Worm (Caenorhabditis elegans) whole organism, young adult: ENCODE results near the gene Y45F10B.8.
A peak's percentile ranks its signal among the peaks of the same experiment; 100 is the strongest.

Source experiments
- B0035.1 ChIP-seq: sonication (generic microtip); optimal IDR thresholded peaks from 2 replicates; lab custom pipeline; 2016; ENCODE audit warnings: missing genetic modification characterization, mild to moderate bottlenecking, missing compliant biosample characterization, missing genotype, missing genetic modification reagents
- B0261.1 ChIP-seq: sonication (generic microtip); optimal IDR thresholded peaks from 2 replicates; lab custom pipeline; 2016; ENCODE audit warnings: mild to moderate bottlenecking, missing genetic modification characterization, moderate library complexity, missing compliant biosample characterization
- B0336.3 ChIP-seq: fragments of 200-800 bp; sonication (Bioruptor generic); IDR thresholded peaks from 2 replicates; pipeline ENCODE4 v1.3.6; 2022; ENCODE audit warnings: missing genetic modification characterization, missing compliant biosample characterization
- C17E4.6 ChIP-seq: fragments of 200-800 bp; sonication (Bioruptor generic); IDR thresholded peaks from 2 replicates; pipeline ENCODE4 v1.3.6; 2022; ENCODE audit warnings: missing genetic modification reagents, missing genetic modification characterization, missing compliant biosample characterization
- F33H1.4 ChIP-seq: fragments of 200-800 bp; sonication (Bioruptor generic); IDR thresholded peaks from 2 replicates; pipeline ENCODE4 v1.3.6; 2022; ENCODE audit warnings: missing genetic modification reagents, missing genetic modification characterization, missing compliant biosample characterization
- F49E8.2 ChIP-seq: sonication (generic microtip); optimal IDR thresholded peaks from 3 replicates; lab custom pipeline; 2017; ENCODE audit warnings: missing genetic modification characterization, mild to moderate bottlenecking, missing compliant biosample characterization, antibody characterized with exemption, moderate library complexity; ENCODE audit not compliant: insufficient read depth
- F57A8.1 ChIP-seq: fragments of 200-800 bp; sonication (Bioruptor generic); optimal IDR thresholded peaks from 2 replicates; lab custom pipeline; 2018; ENCODE audit warnings: mild to moderate bottlenecking, missing genetic modification characterization, moderate library complexity, missing compliant biosample characterization
- F57C9.4 ChIP-seq: sonication (generic microtip); optimal IDR thresholded peaks from 2 replicates; lab custom pipeline; 2017; ENCODE audit warnings: mild to moderate bottlenecking, missing genetic modification characterization, missing compliant biosample characterization
- Y95B8A.8 ChIP-seq: fragments of 200-800 bp; sonication (Bioruptor generic); IDR thresholded peaks from 2 replicates; pipeline ENCODE4 v1.3.6; 2022; ENCODE audit warnings: missing genetic modification reagents, missing genetic modification characterization, missing compliant biosample characterization
- athp-1 ChIP-seq: sonication (generic microtip); optimal IDR thresholded peaks from 2 replicates; lab custom pipeline; 2017; ENCODE audit warnings: mild to moderate bottlenecking, missing genetic modification characterization, missing compliant biosample characterization
- attf-6 ChIP-seq: fragments of 200-800 bp; sonication (Bioruptor generic); IDR thresholded peaks from 2 replicates; pipeline ENCODE4 v1.3.6; 2022; ENCODE audit warnings: missing genetic modification reagents, missing genetic modification characterization, missing compliant biosample characterization
- cebp-2 ChIP-seq: fragments of 200-800 bp; sonication (Bioruptor generic); IDR thresholded peaks from 2 replicates; pipeline ENCODE4 v1.3.6; 2022; ENCODE audit warnings: missing genetic modification characterization, missing compliant biosample characterization
- ceh-27 ChIP-seq: fragments of 200-800 bp; sonication (Bioruptor generic); optimal IDR thresholded peaks from 2 replicates; lab custom pipeline; 2018; ENCODE audit warnings: mild to moderate bottlenecking, missing genetic modification characterization, moderate library complexity, missing compliant biosample characterization
- ceh-58 ChIP-seq: fragments of 200-800 bp; sonication (Bioruptor generic); IDR thresholded peaks from 2 replicates; pipeline ENCODE4 v1.3.6; 2022; ENCODE audit warnings: missing genetic modification characterization, missing compliant biosample characterization
- ceh-79 ChIP-seq: sonication (generic microtip); optimal IDR thresholded peaks from 2 replicates; lab custom pipeline; 2017; ENCODE audit warnings: mild to moderate bottlenecking, missing genetic modification characterization, missing compliant biosample characterization
- die-1 ChIP-seq: sonication (generic microtip); optimal IDR thresholded peaks from 2 replicates; lab custom pipeline; 2016; ENCODE audit warnings: missing genotype, mild to moderate bottlenecking, missing genetic modification characterization, missing compliant biosample characterization
- dpff-1 ChIP-seq: sonication (generic microtip); optimal IDR thresholded peaks from 2 replicates; lab custom pipeline; 2017; ENCODE audit warnings: mild to moderate bottlenecking, missing genetic modification characterization, missing compliant biosample characterization
- egl-18 ChIP-seq: fragments of 200-800 bp; sonication (Bioruptor generic); IDR thresholded peaks from 2 replicates; pipeline ENCODE4 v1.3.6; 2022; ENCODE audit warnings: missing genetic modification reagents, missing genetic modification characterization, missing compliant biosample characterization
- hlh-12 ChIP-seq: sonication (generic microtip); optimal IDR thresholded peaks from 2 replicates; lab custom pipeline; 2016; ENCODE audit warnings: missing genetic modification characterization, missing compliant biosample characterization
- hmg-1.2 ChIP-seq: fragments of 200-800 bp; sonication (Bioruptor generic); IDR thresholded peaks from 2 replicates; pipeline ENCODE4 v1.3.6; 2022; ENCODE audit warnings: missing genetic modification reagents, missing genetic modification characterization, missing compliant biosample characterization
- let-607 ChIP-seq, 2 experiments: fragments of 200-800 bp in 1 of 2; sonication (Bioruptor generic) in 1 of 2; sonication (generic microtip) in 1 of 2; optimal IDR thresholded peaks; 2 replicates each; lab custom pipeline; 2016 to 2018; ENCODE audit warnings: mild to moderate bottlenecking in 2 of 2, missing compliant biosample characterization in 2 of 2, missing genetic modification characterization in 2 of 2, moderate library complexity in 2 of 2, missing genotype in 1 of 2
- lin-35 ChIP-seq, 3 experiments: fragments of 150-350 bp in 2 of 3; sonication (generic microtip) in 1 of 3; optimal IDR thresholded peaks; 2 replicates each; lab custom pipeline; 2014 to 2018; ENCODE audit warnings: missing biosample characterization in 3 of 3, missing genetic modification characterization in 3 of 3, missing genetic modification reagents in 3 of 3
- lsl-1 ChIP-seq: fragments of 200-800 bp; sonication (Bioruptor generic); optimal IDR thresholded peaks from 2 replicates; lab custom pipeline; 2018; ENCODE audit warnings: mild to moderate bottlenecking, missing genetic modification characterization, moderate library complexity, missing compliant biosample characterization
- lsy-27 ChIP-seq: sonication (generic microtip); optimal IDR thresholded peaks from 2 replicates; lab custom pipeline; 2017; ENCODE audit warnings: missing genetic modification characterization, mild to moderate bottlenecking, missing compliant biosample characterization, antibody characterized with exemption, missing genotype, borderline replicate concordance; ENCODE audit not compliant: insufficient read depth
- madf-8 ChIP-seq: fragments of 200-800 bp; sonication (Bioruptor generic); conservative IDR thresholded peaks from 2 replicates; pipeline ENCODE4 v1.3.6; 2022; ENCODE audit warnings: missing genetic modification reagents, missing genetic modification characterization, missing compliant biosample characterization
- nhr-179 ChIP-seq: sonication (generic microtip); optimal IDR thresholded peaks from 2 replicates; lab custom pipeline; 2016; ENCODE audit warnings: mild to moderate bottlenecking, missing genetic modification characterization, missing compliant biosample characterization
- nhr-27 ChIP-seq: fragments of 200-800 bp; sonication (Bioruptor generic); optimal IDR thresholded peaks from 2 replicates; lab custom pipeline; 2018; ENCODE audit warnings: mild to moderate bottlenecking, missing genetic modification characterization, moderate library complexity, missing compliant biosample characterization
- nhr-80 ChIP-seq: sonication (generic microtip); optimal IDR thresholded peaks from 2 replicates; lab custom pipeline; 2016; ENCODE audit warnings: missing genetic modification characterization, missing compliant biosample characterization
- pbrm-1 ChIP-seq: fragments of 200-800 bp; sonication (Bioruptor generic); IDR thresholded peaks from 2 replicates; pipeline ENCODE4 v1.3.6; 2022; ENCODE audit warnings: missing genetic modification reagents, missing genetic modification characterization, missing compliant biosample characterization
- rec-8 ChIP-seq, 2 experiments: sonication (generic microtip); optimal IDR thresholded peaks; 2 replicates each; lab custom pipeline; 2016; ENCODE audit warnings: mild to moderate bottlenecking in 2 of 2, missing genetic modification characterization in 2 of 2, missing genetic modification reagents in 2 of 2, missing genotype in 2 of 2, missing biosample characterization in 1 of 2, missing compliant biosample characterization in 1 of 2, moderate library complexity in 1 of 2
- repo-1 ChIP-seq: sonication (generic microtip); optimal IDR thresholded peaks from 2 replicates; lab custom pipeline; 2017; ENCODE audit warnings: mild to moderate bottlenecking, missing genetic modification characterization, missing compliant biosample characterization
- snpc-1.1 ChIP-seq: sonication (generic microtip); optimal IDR thresholded peaks from 2 replicates; lab custom pipeline; 2017; ENCODE audit warnings: missing genetic modification characterization, mild to moderate bottlenecking, missing compliant biosample characterization, antibody characterized with exemption, moderate library complexity, missing genotype, missing genetic modification reagents; ENCODE audit not compliant: insufficient read depth
- sptf-2 ChIP-seq: fragments of 200-800 bp; sonication (Bioruptor generic); optimal IDR thresholded peaks from 2 replicates; lab custom pipeline; 2018; ENCODE audit warnings: mild to moderate bottlenecking, missing genetic modification characterization, missing compliant biosample characterization
- tbp1 ChIP-seq: fragments of 200-800 bp; sonication (Bioruptor generic); optimal IDR thresholded peaks from 2 replicates; lab custom pipeline; 2018; ENCODE audit warnings: mild to moderate bottlenecking, missing genetic modification characterization, missing compliant biosample characterization
- tlf-1 ChIP-seq: fragments of 200-800 bp; sonication (Bioruptor generic); optimal IDR thresholded peaks from 2 replicates; lab custom pipeline; 2018; ENCODE audit warnings: mild to moderate bottlenecking, missing genetic modification characterization, missing compliant biosample characterization
- zfh-2 ChIP-seq: fragments of 200-800 bp; sonication (Bioruptor generic); conservative IDR thresholded peaks from 2 replicates; pipeline ENCODE4 v1.3.6; 2022; ENCODE audit warnings: missing genetic modification reagents, missing genetic modification characterization, missing compliant biosample characterization
- ztf-28 ChIP-seq: fragments of 200-800 bp; sonication (Bioruptor generic); IDR thresholded peaks from 2 replicates; pipeline ENCODE4 v1.3.6; 2022; ENCODE audit warnings: missing genetic modification reagents, missing genetic modification characterization, missing compliant biosample characterization

Gene Y45F10B.8

DNA sequence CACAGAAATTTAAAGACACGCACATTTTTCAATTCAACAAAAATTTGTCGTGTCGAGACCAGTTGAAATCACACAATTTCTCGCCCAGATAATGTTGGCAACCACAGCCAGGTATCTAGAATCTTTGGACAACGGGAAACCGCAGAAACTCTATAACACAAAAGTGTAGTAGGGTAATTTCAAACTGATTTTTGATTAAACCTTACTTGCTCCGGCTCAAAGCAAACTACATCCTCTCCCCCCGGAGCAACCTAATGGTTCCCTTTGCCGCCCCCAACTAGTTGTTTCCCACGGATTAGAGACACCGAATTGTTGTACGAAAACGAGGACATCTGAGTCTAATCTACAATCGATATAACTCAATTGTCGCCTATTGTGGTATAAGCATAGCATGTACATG lies 23.7 kb downstream of the Y45F10B.8 start:
- TF ChIP-seq B0261.1 (no peak), tbp1 (GFP tag; lab: Kevin White, UChicago) (no peak), B0336.3 (GFP tag; lab: Robert Waterston, UW) (no peak), sptf-2 (GFP tag; lab: Kevin White, UChicago) (no peak), F57C9.4 (tag; lab: Kevin White, UChicago) (no peak), lin-35 (GFP tag; optimal IDR thresholded peaks at IDR 0.05; lab: Kevin White, UChicago) (no peak), tlf-1 (GFP tag; lab: Kevin White, UChicago) (no peak), ceh-27 (GFP tag; lab: Kevin White, UChicago) (no peak), ceh-79 (no peak), let-607 (tag; optimal IDR thresholded peaks at IDR 0.05; lab: Kevin White, UChicago) (no peak), F57A8.1 (GFP tag; lab: Kevin White, UChicago) (no peak), egl-18 (GFP tag; lab: Robert Waterston, UW) (no peak), B0035.1 (tag; lab: Kevin White, UChicago) (no peak)

DNA sequence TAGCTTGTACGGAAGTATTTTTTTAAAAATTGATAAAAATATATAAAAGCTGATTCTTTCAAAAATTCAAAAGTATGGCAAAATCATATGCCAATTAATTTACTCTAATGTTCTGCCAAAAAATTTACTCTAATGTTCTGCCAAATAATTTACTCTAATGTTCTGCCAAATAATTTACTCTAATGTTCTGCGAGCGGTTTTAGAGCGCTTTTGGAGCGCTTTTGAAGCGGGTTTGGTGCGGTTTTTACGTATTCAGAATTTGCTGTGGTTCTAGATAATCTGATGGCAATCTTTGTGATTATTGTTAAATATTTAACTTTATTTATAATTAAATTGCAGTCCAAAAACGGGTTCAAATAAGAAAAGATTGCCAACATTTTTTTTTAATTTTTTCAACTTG lies 28.7 kb downstream of the Y45F10B.8 start:
- TF ChIP-seq rec-8 (tag; optimal IDR thresholded peaks at IDR 0.05; lab: Kevin White, UChicago) (peak in 1 of 2 experiments; percentile 12), ztf-28 (GFP tag; lab: Robert Waterston, UW) (no peak), hlh-12 (peak; percentile 61)

DNA sequence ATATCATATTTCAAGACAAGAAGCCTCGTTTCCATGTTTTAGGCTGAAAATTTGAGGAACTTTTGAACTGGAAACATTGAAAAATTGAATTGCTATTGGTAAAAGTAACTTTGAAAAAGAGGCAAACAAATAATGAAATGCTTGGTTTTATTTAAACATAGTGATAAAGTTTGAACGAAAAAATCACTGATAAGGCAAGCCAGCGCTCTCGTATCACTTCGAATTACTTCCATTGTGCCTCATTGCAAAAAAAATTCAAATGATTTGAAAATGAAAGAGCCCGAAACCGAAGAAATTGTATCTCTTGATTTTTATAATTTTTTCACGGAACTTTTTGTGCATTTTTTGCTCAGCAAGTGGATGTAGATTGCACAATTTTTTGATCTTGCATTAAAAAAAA lies 29.9 kb downstream of the Y45F10B.8 start, which contains the start of gene F52G2.3:
Gene F52G2.3, minus strand, starts transcription at position 43 of the 400 bp plus-strand sequence.
- TF ChIP-seq nhr-80, result peak; percentile 41
- no peak for TF ChIP-seq hmg-1.2 (GFP tag; lab: Robert Waterston, UW)

DNA sequence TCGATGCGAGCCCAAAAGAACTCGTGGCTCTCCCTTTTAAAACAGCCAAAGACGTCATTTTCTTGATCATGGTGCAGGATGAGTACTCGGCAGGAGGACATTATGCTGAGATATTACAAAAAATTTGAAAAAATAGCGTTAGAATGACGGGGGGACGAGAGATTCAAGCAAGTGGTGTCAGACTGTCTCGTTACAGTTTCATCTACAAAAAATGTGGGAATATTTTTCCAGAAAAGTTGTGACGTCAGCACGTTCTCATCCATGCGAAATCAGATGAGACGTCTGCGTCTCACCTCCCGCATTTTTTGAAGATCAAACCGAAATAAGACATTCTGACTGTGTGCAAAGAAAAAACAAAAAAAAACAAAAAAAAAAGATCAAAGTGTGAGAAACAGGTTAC lies 37.9 kb downstream of the Y45F10B.8 start, which contains the start of gene rsd-2:
Gene rsd-2, minus strand, starts transcription at position 101 of the 400 bp plus-strand sequence.
- TF ChIP-seq nhr-27 (tag; lab: Kevin White, UChicago) (no peak), snpc-1.1 (tag; lab: Kevin White, UChicago) (no peak), athp-1 (tag; lab: Kevin White, UChicago) (no peak), Y95B8A.8 (no peak), madf-8 (no peak), ceh-58 (no peak), lsy-27 (tag; lab: Kevin White, UChicago) (no peak), dpff-1 (no peak), attf-6 (no peak), C17E4.6 (GFP tag; lab: Robert Waterston, UW) (no peak), cebp-2 (no peak), nhr-179 (no peak), zfh-2 (no peak), B0261.1 (no peak), F33H1.4 (no peak), repo-1 (tag; lab: Kevin White, UChicago) (no peak), pbrm-1 (GFP tag; lab: Robert Waterston, UW) (no peak), F49E8.2 (tag; lab: Kevin White, UChicago) (no peak), die-1 (tag; lab: Kevin White, UChicago) (no peak), lsl-1 (GFP tag; lab: Kevin White, UChicago) (no peak)
